Worm (Caenorhabditis elegans) whole organism, L4/young adult: ENCODE data around the gene Y37E11B.2.

ENCODE experiments used
- W03F9.2 ChIP-seq: fragments of 150-350 bp; optimal IDR thresholded peaks from 2 replicates; lab custom pipeline; 2014; ENCODE audit warnings: missing biosample characterization, missing genetic modification characterization
- him-1 ChIP-seq: sonication (generic microtip); optimal IDR thresholded peaks from 2 replicates; lab custom pipeline; 2016; ENCODE audit warnings: missing genotype, missing genetic modification reagents, missing genetic modification characterization, missing compliant biosample characterization

- TF ChIP-seq him-1 (tag; lab: Kevin White, UChicago) (no peak), W03F9.2 (no peak)
Measured at ce11 chrIV:3531535-3531934, 46.7 kb upstream of the Y37E11B.2 start.
